Fruit fly (Drosophila melanogaster) whole organism, embryonic: ENCODE data around the gene Ntf-2.

Experiments
- Awh ChIP-seq: fragments of 200-800 bp; sonication (Bioruptor generic); IDR thresholded peaks from 2 replicates; pipeline ENCODE4, ENCODE4 v1.3.6; 2022; ENCODE audit warnings: missing biosample characterization, missing genetic modification characterization
- B-H1 ChIP-seq: fragments of 200-800 bp; sonication (Bioruptor generic); IDR thresholded peaks from 3 replicates; pipeline ENCODE4 v1.3.6; 2022; ENCODE audit warnings: missing biosample characterization, missing genetic modification characterization
- B-H2 ChIP-seq: fragments of 200-800 bp; sonication (Bioruptor generic); optimal IDR thresholded peaks from 2 replicates; lab custom pipeline; 2018; ENCODE audit warnings: missing biosample characterization, mild to moderate bottlenecking, missing genetic modification characterization
- Bgb ChIP-seq: fragments of 200-800 bp; sonication (Bioruptor generic); IDR thresholded peaks from 2 replicates; pipeline ENCODE4 v1.3.6; 2022; ENCODE audit warnings: missing biosample characterization, missing genetic modification characterization; ENCODE audit not compliant: partially characterized antibody
- Bteb2 ChIP-seq: fragments of 200-800 bp; sonication (Bioruptor generic); optimal IDR thresholded peaks from 2 replicates; lab custom pipeline; 2016; ENCODE audit warnings: missing biosample characterization, missing genetic modification characterization
- CG10321 ChIP-seq: fragments of 200-800 bp; sonication (Bioruptor generic); IDR thresholded peaks from 2 replicates; pipeline ENCODE4 v1.3.6; 2022; ENCODE audit warnings: missing biosample characterization, missing genetic modification characterization
- CG10462 ChIP-seq: fragments of 200-800 bp; sonication (Bioruptor generic); optimal IDR thresholded peaks from 2 replicates; lab custom pipeline; 2016; ENCODE audit warnings: missing biosample characterization, missing genetic modification characterization
- CG10543 ChIP-seq: fragments of 200-800 bp; sonication (Bioruptor generic); optimal IDR thresholded peaks from 3 replicates; lab custom pipeline; 2017; ENCODE audit warnings: missing biosample characterization, mild to moderate bottlenecking, missing genetic modification characterization, moderate library complexity
- CG12769 ChIP-seq: fragments of 200-800 bp; sonication (Bioruptor generic); optimal IDR thresholded peaks from 2 replicates; lab custom pipeline; 2019; ENCODE audit warnings: missing biosample characterization, mild to moderate bottlenecking, missing genetic modification characterization, moderate library complexity
- CG13624 ChIP-seq: fragments of 200-800 bp; sonication (Bioruptor generic); optimal IDR thresholded peaks from 2 replicates; lab custom pipeline; 2016; ENCODE audit warnings: missing biosample characterization, missing genetic modification characterization
- CG16779 ChIP-seq: fragments of 200-800 bp; sonication (Bioruptor generic); IDR thresholded peaks from 2 replicates; pipeline ENCODE4 v1.3.6; 2022; ENCODE audit warnings: missing biosample characterization, missing genetic modification characterization
- CG1792 ChIP-seq: fragments of 200-800 bp; sonication (Bioruptor generic); optimal IDR thresholded peaks from 2 replicates; lab custom pipeline; 2016; ENCODE audit warnings: missing biosample characterization, missing genetic modification characterization
- CG2678 ChIP-seq: fragments of 200-800 bp; sonication (Bioruptor generic); optimal IDR thresholded peaks from 3 replicates; lab custom pipeline; 2019; ENCODE audit warnings: missing biosample characterization, mild to moderate bottlenecking, missing genetic modification characterization, moderate library complexity
- CG2712 ChIP-seq: fragments of 200-800 bp; optimal IDR thresholded peaks from 3 replicates; lab custom pipeline; 2019; ENCODE audit warnings: missing biosample characterization, mild to moderate bottlenecking, missing genetic modification characterization, moderate library complexity
- CG4328 ChIP-seq: fragments of 200-800 bp; sonication (Bioruptor generic); optimal IDR thresholded peaks from 3 replicates; lab custom pipeline; 2017; ENCODE audit warnings: missing biosample characterization, missing genetic modification reagents, missing genetic modification characterization
- CG4360 ChIP-seq: fragments of 200-800 bp; sonication (Bioruptor generic); IDR thresholded peaks from 2 replicates; pipeline ENCODE4 v1.3.6; 2022; ENCODE audit warnings: missing biosample characterization, missing genetic modification characterization
- CG4707 ChIP-seq: fragments of 200-800 bp; sonication (Bioruptor generic); optimal IDR thresholded peaks from 2 replicates; lab custom pipeline; 2018; ENCODE audit warnings: missing biosample characterization, mild to moderate bottlenecking, missing genetic modification characterization, moderate library complexity
- CG6765 ChIP-seq: fragments of 200-800 bp; sonication (Bioruptor generic); optimal IDR thresholded peaks from 3 replicates; lab custom pipeline; 2017; ENCODE audit warnings: missing biosample characterization, mild to moderate bottlenecking, missing genetic modification characterization
- CG7357 ChIP-seq: fragments of 200-800 bp; sonication (Bioruptor generic); IDR thresholded peaks from 3 replicates; pipeline ENCODE4 v1.3.6; 2022; ENCODE audit warnings: missing biosample characterization, missing genetic modification characterization
- CG8281 ChIP-seq: fragments of 200-800 bp; sonication (Bioruptor generic); optimal IDR thresholded peaks from 2 replicates; lab custom pipeline; 2018; ENCODE audit warnings: missing biosample characterization, mild to moderate bottlenecking, missing genetic modification characterization, moderate library complexity
- CG8359 ChIP-seq: fragments of 200-800 bp; sonication (Bioruptor generic); optimal IDR thresholded peaks from 2 replicates; lab custom pipeline; 2017; ENCODE audit warnings: missing biosample characterization, mild to moderate bottlenecking, missing genetic modification characterization, borderline replicate concordance
- CG9609 ChIP-seq: fragments of 200-800 bp; sonication (Bioruptor generic); optimal IDR thresholded peaks from 3 replicates; lab custom pipeline; 2016; ENCODE audit warnings: missing biosample characterization, missing genetic modification characterization
- Drgx ChIP-seq: fragments of 200-800 bp; sonication (Bioruptor generic); IDR thresholded peaks from 2 replicates; pipeline ENCODE4 v1.3.6; 2022; ENCODE audit warnings: missing biosample characterization, missing genetic modification characterization
- Kr ChIP-seq: fragments of 200-800 bp; sonication (Bioruptor generic); optimal IDR thresholded peaks from 2 replicates; lab custom pipeline; 2017; ENCODE audit warnings: missing biosample characterization, mild to moderate bottlenecking, missing genetic modification characterization
- Neu2 ChIP-seq: fragments of 200-800 bp; sonication (Bioruptor generic); optimal IDR thresholded peaks from 3 replicates; lab custom pipeline; 2016; ENCODE audit warnings: missing biosample characterization, missing genetic modification characterization, borderline replicate concordance
- Sin3A ChIP-seq: fragments of >200 bp; optimal IDR thresholded peaks from 2 replicates; lab custom pipeline; 2018
- Xrp1 ChIP-seq: fragments of 200-800 bp; sonication (Bioruptor generic); IDR thresholded peaks from 2 replicates; pipeline ENCODE4 v1.3.6; 2022; ENCODE audit warnings: missing biosample characterization, missing genetic modification characterization
- al ChIP-seq: fragments of 200-800 bp; sonication (Bioruptor generic); IDR thresholded peaks from 2 replicates; pipeline ENCODE4 v1.3.6; 2022; ENCODE audit warnings: missing biosample characterization, missing genetic modification characterization
- ase ChIP-seq: fragments of 200-800 bp; sonication (Bioruptor generic); IDR thresholded peaks from 3 replicates; pipeline ENCODE4 v1.3.6; 2022; ENCODE audit warnings: missing biosample characterization, missing genetic modification characterization
- bcd ChIP-seq: fragments of 200-800 bp; sonication (Bioruptor generic); optimal IDR thresholded peaks from 2 replicates; lab custom pipeline; 2017; ENCODE audit warnings: missing biosample characterization, mild to moderate bottlenecking, missing genetic modification characterization
- bigmax ChIP-seq: fragments of 200-800 bp; sonication (Bioruptor generic); optimal IDR thresholded peaks from 2 replicates; lab custom pipeline; 2018; ENCODE audit warnings: missing biosample characterization, mild to moderate bottlenecking, missing genetic modification characterization
- cad ChIP-seq: fragments of >200 bp; optimal IDR thresholded peaks from 2 replicates; lab custom pipeline; 2017; ENCODE audit warnings: missing biosample characterization, missing genetic modification characterization
- cas ChIP-seq: fragments of 200-800 bp; sonication (Bioruptor generic); IDR thresholded peaks from 2 replicates; pipeline ENCODE4 v1.3.6; 2022; ENCODE audit warnings: missing biosample characterization, missing genetic modification characterization
- caup ChIP-seq: fragments of 200-800 bp; sonication (Bioruptor generic); optimal IDR thresholded peaks from 3 replicates; lab custom pipeline; 2017; ENCODE audit warnings: missing biosample characterization, mild to moderate bottlenecking, missing genetic modification characterization, moderate library complexity; ENCODE audit not compliant: severe bottlenecking
- crc ChIP-seq: fragments of 200-800 bp; sonication (Bioruptor generic); optimal IDR thresholded peaks from 2 replicates; lab custom pipeline; 2016; ENCODE audit warnings: missing biosample characterization, missing genetic modification characterization
- crp ChIP-seq, 2 experiments: fragments of 200-800 bp; sonication (Bioruptor generic); optimal IDR thresholded peaks; 2 replicates in 1 of 2; 3 replicates in 1 of 2; lab custom pipeline; 2017; ENCODE audit warnings: missing biosample characterization in 2 of 2, missing genetic modification characterization in 2 of 2, mild to moderate bottlenecking in 1 of 2, moderate library complexity in 1 of 2
- danr ChIP-seq: fragments of 200-800 bp; sonication (Bioruptor generic); IDR thresholded peaks from 2 replicates; pipeline ENCODE4 v1.3.6; 2022; ENCODE audit warnings: missing biosample characterization, missing genetic modification characterization
- ems ChIP-seq: fragments of 200-800 bp; sonication (Bioruptor generic); optimal IDR thresholded peaks from 3 replicates; lab custom pipeline; 2016; ENCODE audit warnings: missing biosample characterization, missing genetic modification characterization
- fd64A ChIP-seq: fragments of 200-800 bp; sonication (Bioruptor generic); optimal IDR thresholded peaks from 3 replicates; lab custom pipeline; 2018; ENCODE audit warnings: missing biosample characterization, mild to moderate bottlenecking, missing genetic modification characterization
- gcm ChIP-seq: fragments of 200-800 bp; sonication (Bioruptor generic); optimal IDR thresholded peaks from 2 replicates; lab custom pipeline; 2019; ENCODE audit warnings: missing biosample characterization, mild to moderate bottlenecking, missing genetic modification characterization, moderate library complexity
- gem ChIP-seq: fragments of 200-800 bp; sonication (Bioruptor generic); optimal IDR thresholded peaks from 2 replicates; lab custom pipeline; 2019; ENCODE audit warnings: missing biosample characterization, mild to moderate bottlenecking, missing genetic modification characterization, moderate library complexity
- hkb ChIP-seq, 2 experiments: fragments of 200-800 bp in 1 of 2; fragments of >200 bp in 1 of 2; sonication (Bioruptor generic) in 1 of 2; IDR thresholded peaks in 1 of 2; optimal IDR thresholded peaks in 1 of 2; 2 replicates each; pipeline versions ENCODE4 v1.3.6 to Lab custom; 2017 to 2022; ENCODE audit warnings: missing biosample characterization in 1 of 2, missing genetic modification characterization in 1 of 2
- hth ChIP-seq: fragments of >200 bp; optimal IDR thresholded peaks from 2 replicates; lab custom pipeline; 2017; ENCODE audit warnings: inconsistent platforms
- nom ChIP-seq: fragments of 200-800 bp; sonication (Bioruptor generic); optimal IDR thresholded peaks from 2 replicates; lab custom pipeline; 2017; ENCODE audit warnings: missing biosample characterization, missing genetic modification characterization, mild to moderate bottlenecking, moderate library complexity, missing genetic modification reagents
- otp ChIP-seq: fragments of 200-800 bp; sonication (Bioruptor generic); IDR thresholded peaks from 3 replicates; pipeline ENCODE4, ENCODE4 v1.3.6; 2022; ENCODE audit warnings: missing biosample characterization, missing genetic modification characterization
- slbo ChIP-seq: fragments of 200-800 bp; sonication (Bioruptor generic); IDR thresholded peaks from 2 replicates; pipeline ENCODE4 v1.3.6; 2022; ENCODE audit warnings: missing biosample characterization, missing genetic modification characterization
- sob ChIP-seq: fragments of 200-800 bp; sonication (Bioruptor generic); IDR thresholded peaks from 2 replicates; pipeline ENCODE4 v1.3.6; 2022; ENCODE audit warnings: missing biosample characterization, missing genetic modification characterization
- stc ChIP-seq: fragments of 200-800 bp; sonication (Bioruptor generic); IDR thresholded peaks from 2 replicates; pipeline ENCODE4 v1.3.6; 2022; ENCODE audit warnings: missing biosample characterization, missing genetic modification characterization
- vvl ChIP-seq: fragments of 200-800 bp; sonication (Bioruptor generic); IDR thresholded peaks from 2 replicates; pipeline ENCODE4 v1.3.6; 2022; ENCODE audit warnings: missing biosample characterization, missing genetic modification characterization
- yki ChIP-seq: fragments of >200 bp; optimal IDR thresholded peaks from 3 replicates; lab custom pipeline; 2018

Gene Ntf-2

dm6 chrX:21053849-21054581, 18.7 kb downstream of the Ntf-2 start, which contains the start of the genes Stt3A and bves (continued):
- TF ChIP-seq CG10543 (peak; percentile 96), Neu2 (GFP tag; lab: Kevin White, UChicago) (peak; percentile 92), Bteb2 (GFP tag; lab: Kevin White, UChicago) (peak; percentile 98), CG4328 (peak; percentile 96), CG12769 (tag; lab: Kevin White, UChicago) (peak; percentile 97), al (peak; percentile 95), ems (GFP tag; lab: Kevin White, UChicago) (peak; percentile 99), CG8359 (GFP tag; lab: Kevin White, UChicago) (peak; percentile 94), cad (GFP tag; lab: Kevin White, UChicago) (no peak), CG16779 (GFP tag; lab: Robert Waterston, UW) (peak; percentile 92), CG8281 (tag; lab: Kevin White, UChicago) (peak; percentile 90), gem (tag; lab: Kevin White, UChicago) (peak; percentile 99), Sin3A (no peak), crp (GFP tag; optimal IDR thresholded peaks at IDR 0.05; lab: Kevin White, UChicago) (peak; percentile 40 to 80), CG2712 (tag; lab: Kevin White, UChicago) (peak; percentile 99), sob (GFP tag; lab: Robert Waterston, UW) (peak; percentile 98), CG4707 (GFP tag; lab: Kevin White, UChicago) (peak; percentile 100), CG13624 (GFP tag; lab: Kevin White, UChicago) (peak; percentile 99), nom (GFP tag; lab: Kevin White, UChicago) (peak; percentile 96), B-H1 (GFP tag; lab: Robert Waterston, UW) (peak; percentile 96), CG10321 (peak; percentile 83), otp (GFP tag; lab: Robert Waterston, UW) (peak; percentile 97), caup (GFP tag; lab: Kevin White, UChicago) (peak; percentile 97), crc (GFP tag; lab: Kevin White, UChicago) (peak; percentile 97), CG4360 (GFP tag; lab: Robert Waterston, UW) (peak; percentile 71), B-H2 (GFP tag; lab: Kevin White, UChicago) (peak; percentile 96), Xrp1 (GFP tag; lab: Robert Waterston, UW) (peak; percentile 99), Kr (GFP tag; lab: Kevin White, UChicago) (peak; percentile 85), Drgx (peak; percentile 98), Bgb (peak; percentile 71), Awh (GFP tag; lab: Robert Waterston, UW) (peak; percentile 97), CG2678 (peak; percentile 99), danr (GFP tag; lab: Robert Waterston, UW) (peak; percentile 95), cas (peak; percentile 93), CG1792 (GFP tag; lab: Kevin White, UChicago) (peak; percentile 95), CG9609 (GFP tag; lab: Kevin White, UChicago) (peak; percentile 98), CG7357 (GFP tag; lab: Robert Waterston, UW) (peak; percentile 91), fd64A (GFP tag; lab: Kevin White, UChicago) (peak; percentile 97), vvl (GFP tag; lab: Robert Waterston, UW) (peak; percentile 99), yki (lab: Kevin White, UChicago) (no peak), ase (GFP tag; lab: Robert Waterston, UW) (peak; percentile 96), bcd (GFP tag; lab: Kevin White, UChicago) (peak; percentile 97), hkb (optimal IDR thresholded peaks at IDR 0.05; lab: Kevin White, UChicago) (no peak), hkb (GFP tag; IDR thresholded peaks at IDR 0.05; lab: Robert Waterston, UW) (peak; percentile 99), gcm (GFP tag; lab: Kevin White, UChicago) (peak; percentile 99), slbo (GFP tag; lab: Robert Waterston, UW) (peak; percentile 97), hth (lab: Kevin White, UChicago) (no peak), stc (peak; percentile 97), CG6765 (GFP tag; lab: Kevin White, UChicago) (peak; percentile 98), CG10462 (peak; percentile 97), bigmax (GFP tag; lab: Kevin White, UChicago) (peak; percentile 75)
